Worm (Caenorhabditis elegans) whole organism, late embryonic: ENCODE measurements around the gene srxa-19.

Experiments used
- C08G9.2 ChIP-seq: sonication (generic microtip); optimal IDR thresholded peaks from 2 replicates; lab custom pipeline; 2016; ENCODE audit warnings: mild to moderate bottlenecking, missing genetic modification characterization, moderate library complexity, missing compliant biosample characterization
- C38D4.7 ChIP-seq: fragments of 200-800 bp; sonication (Bioruptor generic); optimal IDR thresholded peaks from 2 replicates; lab custom pipeline; 2018; ENCODE audit warnings: mild to moderate bottlenecking, missing genetic modification characterization, moderate library complexity, missing compliant biosample characterization
- F13H6.1 ChIP-seq: sonication (generic microtip); optimal IDR thresholded peaks from 2 replicates; lab custom pipeline; 2016; ENCODE audit warnings: missing genetic modification characterization, missing compliant biosample characterization
- Y22D7AL.16 ChIP-seq: sonication (generic microtip); optimal IDR thresholded peaks from 2 replicates; lab custom pipeline; 2016; ENCODE audit warnings: missing genetic modification characterization, missing compliant biosample characterization
- ahr-1 ChIP-seq: sonication (generic microtip); optimal IDR thresholded peaks from 2 replicates; lab custom pipeline; 2016; ENCODE audit warnings: missing genetic modification characterization, missing compliant biosample characterization
- ama-1 ChIP-seq: fragments of 150-350 bp; optimal IDR thresholded peaks from 2 replicates; lab custom pipeline; 2014
- ceh-14 ChIP-seq: sonication (generic microtip); optimal IDR thresholded peaks from 2 replicates; lab custom pipeline; 2016; ENCODE audit warnings: missing genotype, missing genetic modification characterization, missing compliant biosample characterization
- ceh-18 ChIP-seq: sonication (generic microtip); optimal IDR thresholded peaks from 2 replicates; lab custom pipeline; 2016; ENCODE audit warnings: missing genetic modification characterization, missing compliant biosample characterization
- ceh-19 ChIP-seq: fragments of 200-800 bp; sonication (Bioruptor generic); optimal IDR thresholded peaks from 2 replicates; lab custom pipeline; 2018; ENCODE audit warnings: mild to moderate bottlenecking, missing genetic modification characterization, missing compliant biosample characterization
- ceh-22 ChIP-seq: sonication (generic microtip); optimal IDR thresholded peaks from 2 replicates; lab custom pipeline; 2017; ENCODE audit warnings: missing biosample characterization, missing genetic modification characterization
- ceh-30 ChIP-seq: fragments of 150-350 bp; optimal IDR thresholded peaks from 2 replicates; lab custom pipeline; 2014; ENCODE audit warnings: missing biosample characterization, missing genetic modification characterization
- ceh-48 ChIP-seq: sonication (generic microtip); optimal IDR thresholded peaks from 2 replicates; lab custom pipeline; 2016; ENCODE audit warnings: missing genetic modification characterization, inconsistent platforms, missing compliant biosample characterization
- che-1 ChIP-seq: sonication (generic microtip); optimal IDR thresholded peaks from 2 replicates; lab custom pipeline; 2016; ENCODE audit warnings: mild to moderate bottlenecking, missing genetic modification characterization, missing compliant biosample characterization
- dmd-4 ChIP-seq: sonication (generic microtip); optimal IDR thresholded peaks from 2 replicates; lab custom pipeline; 2016; ENCODE audit warnings: borderline replicate concordance, missing genetic modification characterization, missing compliant biosample characterization
- dve-1 ChIP-seq: sonication (generic microtip); optimal IDR thresholded peaks from 2 replicates; lab custom pipeline; 2017; ENCODE audit warnings: antibody characterized with exemption, mild to moderate bottlenecking, missing genetic modification characterization, missing compliant biosample characterization
- elt-4 ChIP-seq: sonication (generic microtip); optimal IDR thresholded peaks from 2 replicates; lab custom pipeline; 2016; ENCODE audit warnings: missing genetic modification characterization, missing compliant biosample characterization
- ets-4 ChIP-seq: sonication (generic microtip); optimal IDR thresholded peaks from 2 replicates; lab custom pipeline; 2016; ENCODE audit warnings: missing genetic modification characterization, missing compliant biosample characterization
- eyg-1 ChIP-seq: sonication (generic microtip); optimal IDR thresholded peaks from 2 replicates; lab custom pipeline; 2016; ENCODE audit warnings: missing genotype, missing genetic modification characterization, missing compliant biosample characterization
- fax-1 ChIP-seq: sonication (generic microtip); optimal IDR thresholded peaks from 2 replicates; lab custom pipeline; 2016; ENCODE audit warnings: missing genotype, missing genetic modification characterization, missing compliant biosample characterization
- hlh-13 ChIP-seq: fragments of 200-800 bp; sonication (Bioruptor generic); optimal IDR thresholded peaks from 2 replicates; lab custom pipeline; 2018; ENCODE audit warnings: mild to moderate bottlenecking, missing genetic modification characterization, missing compliant biosample characterization
- lin-11 ChIP-seq: fragments of 200-800 bp; sonication (Bioruptor generic); optimal IDR thresholded peaks from 2 replicates; lab custom pipeline; 2018; ENCODE audit warnings: mild to moderate bottlenecking, missing genetic modification characterization, missing compliant biosample characterization
- madf-2 ChIP-seq: sonication (generic microtip); optimal IDR thresholded peaks from 2 replicates; lab custom pipeline; 2017; ENCODE audit warnings: missing genetic modification characterization, missing compliant biosample characterization
- mec-3 ChIP-seq: sonication (generic microtip); optimal IDR thresholded peaks from 2 replicates; lab custom pipeline; 2016; ENCODE audit warnings: borderline replicate concordance, missing genetic modification characterization, missing compliant biosample characterization
- nfya-1 ChIP-seq: sonication (generic microtip); optimal IDR thresholded peaks from 2 replicates; lab custom pipeline; 2017; ENCODE audit warnings: missing genetic modification characterization, mild to moderate bottlenecking, missing compliant biosample characterization, antibody characterized with exemption, moderate library complexity
- nhr-11 ChIP-seq: fragments of 150-350 bp; optimal IDR thresholded peaks from 2 replicates; lab custom pipeline; 2014; ENCODE audit warnings: missing biosample characterization, missing genetic modification characterization
- nhr-232 ChIP-seq: sonication (generic microtip); optimal IDR thresholded peaks from 2 replicates; lab custom pipeline; 2016; ENCODE audit warnings: missing genetic modification characterization, missing compliant biosample characterization
- odd-2 ChIP-seq: sonication (generic microtip); optimal IDR thresholded peaks from 2 replicates; lab custom pipeline; 2017; ENCODE audit warnings: antibody characterized with exemption, mild to moderate bottlenecking, missing genetic modification characterization, missing compliant biosample characterization
- pag-3 ChIP-seq: sonication (generic microtip); optimal IDR thresholded peaks from 2 replicates; lab custom pipeline; 2016; ENCODE audit warnings: missing compliant biosample characterization, missing genetic modification characterization, borderline replicate concordance
- pat-9 ChIP-seq: fragments of 200-800 bp; sonication (Bioruptor generic); optimal IDR thresholded peaks from 2 replicates; lab custom pipeline; 2018; ENCODE audit warnings: mild to moderate bottlenecking, missing genetic modification characterization, moderate library complexity, missing compliant biosample characterization
- pha-4 ChIP-seq: fragments of 150-350 bp; optimal IDR thresholded peaks from 2 replicates; lab custom pipeline; 2018; ENCODE audit warnings: missing biosample characterization, missing genetic modification reagents, missing genetic modification characterization
- pqm-1 ChIP-seq: sonication (generic microtip); optimal IDR thresholded peaks from 2 replicates; lab custom pipeline; 2016; ENCODE audit warnings: missing genetic modification characterization, missing compliant biosample characterization
- ref-2 ChIP-seq: sonication (generic microtip); optimal IDR thresholded peaks from 2 replicates; lab custom pipeline; 2016; ENCODE audit warnings: missing genetic modification characterization, missing compliant biosample characterization
- sox-2 ChIP-seq: fragments of 200-800 bp; sonication (Bioruptor generic); IDR thresholded peaks from 2 replicates; pipeline ENCODE4 v1.3.6; 2022; ENCODE audit warnings: missing genetic modification reagents, missing genetic modification characterization, missing compliant biosample characterization
- sox-4 ChIP-seq: sonication (generic microtip); optimal IDR thresholded peaks from 2 replicates; lab custom pipeline; 2017; ENCODE audit warnings: mild to moderate bottlenecking, missing genetic modification characterization, inconsistent platforms, missing compliant biosample characterization
- syd-9 ChIP-seq: sonication (generic microtip); optimal IDR thresholded peaks from 2 replicates; lab custom pipeline; 2016; ENCODE audit warnings: mild to moderate bottlenecking, missing genetic modification characterization, moderate library complexity, missing compliant biosample characterization
- unc-3 ChIP-seq, 2 experiments: fragments of 200-800 bp in 1 of 2; sonication (Bioruptor generic) in 1 of 2; sonication (generic microtip) in 1 of 2; conservative IDR thresholded peaks in 1 of 2; optimal IDR thresholded peaks in 1 of 2; 2 replicates each; pipeline versions ENCODE4 v1.3.6 to Lab custom; 2016 to 2022; ENCODE audit warnings: missing compliant biosample characterization in 2 of 2, missing genetic modification characterization in 2 of 2, missing genetic modification reagents in 1 of 2
- unc-86 ChIP-seq: sonication (generic microtip); optimal IDR thresholded peaks from 2 replicates; lab custom pipeline; 2016; ENCODE audit warnings: missing genetic modification characterization, missing compliant biosample characterization
- zip-5 ChIP-seq: sonication (generic microtip); optimal IDR thresholded peaks from 2 replicates; lab custom pipeline; 2016; ENCODE audit warnings: missing genetic modification characterization, missing compliant biosample characterization
- ztf-16 ChIP-seq: sonication (generic microtip); optimal IDR thresholded peaks from 2 replicates; lab custom pipeline; 2017; ENCODE audit warnings: missing genetic modification characterization, missing compliant biosample characterization

Gene srxa-19

DNA sequence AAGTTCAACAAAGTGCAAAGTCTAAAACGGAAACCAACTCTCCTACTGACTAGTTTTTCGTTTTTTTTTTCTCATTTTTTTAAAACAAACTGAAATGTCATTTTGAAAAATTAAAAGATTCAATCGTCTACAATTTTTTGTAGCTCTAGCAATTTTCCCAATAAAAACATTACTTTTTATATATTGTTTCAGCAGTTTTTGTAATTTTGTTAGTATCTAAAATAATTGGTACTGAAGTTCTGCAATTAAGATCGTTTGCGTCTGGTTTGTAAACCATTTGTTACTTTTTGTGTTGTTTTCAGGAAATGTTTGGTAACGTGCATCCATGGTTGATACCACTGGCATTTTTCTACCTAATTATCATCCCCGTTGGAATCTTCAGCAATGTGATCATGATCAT lies 36.0 kb upstream of the srxa-19 start, which contains the start of gene srsx-30:
Gene srsx-30 (plus strand): TSS at position 301 of the 400 bp plus-strand sequence.
- TF ChIP-seq ceh-19 (GFP tag; lab: Kevin White, UChicago): no peak
- TF ChIP-seq dve-1 (tag; lab: Kevin White, UChicago): no peak
- TF ChIP-seq ceh-22: no peak
- TF ChIP-seq unc-3 (GFP tag; conservative IDR thresholded peaks at IDR 0.05; lab: Robert Waterston, UW): no peak
- no peak for TF ChIP-seq unc-3 (tag; optimal IDR thresholded peaks at IDR 0.05; lab: Kevin White, UChicago)
- no peak for TF ChIP-seq syd-9 (tag; lab: Kevin White, UChicago)
- TF ChIP-seq madf-2 (tag; lab: Kevin White, UChicago): no peak
- TF ChIP-seq pat-9 (tag; lab: Kevin White, UChicago): no peak
- TF ChIP-seq lin-11 (tag; lab: Kevin White, UChicago): no peak
- TF ChIP-seq nhr-11 (tag; lab: Kevin White, UChicago): no peak
- TF ChIP-seq che-1 (tag; lab: Kevin White, UChicago): no peak
- no peak for TF ChIP-seq elt-4 (tag; lab: Kevin White, UChicago)
- no peak for TF ChIP-seq unc-86
- no peak for TF ChIP-seq mec-3 (tag; lab: Kevin White, UChicago)
- TF ChIP-seq Y22D7AL.16 (tag; lab: Kevin White, UChicago): no peak
- no peak for TF ChIP-seq odd-2 (tag; lab: Kevin White, UChicago)
- no peak for TF ChIP-seq ceh-18 (tag; lab: Kevin White, UChicago)
- no peak for TF ChIP-seq eyg-1 (tag; lab: Kevin White, UChicago)
- TF ChIP-seq pha-4 (tag; lab: Kevin White, UChicago): no peak
- TF ChIP-seq zip-5 (tag; lab: Kevin White, UChicago): no peak

DNA sequence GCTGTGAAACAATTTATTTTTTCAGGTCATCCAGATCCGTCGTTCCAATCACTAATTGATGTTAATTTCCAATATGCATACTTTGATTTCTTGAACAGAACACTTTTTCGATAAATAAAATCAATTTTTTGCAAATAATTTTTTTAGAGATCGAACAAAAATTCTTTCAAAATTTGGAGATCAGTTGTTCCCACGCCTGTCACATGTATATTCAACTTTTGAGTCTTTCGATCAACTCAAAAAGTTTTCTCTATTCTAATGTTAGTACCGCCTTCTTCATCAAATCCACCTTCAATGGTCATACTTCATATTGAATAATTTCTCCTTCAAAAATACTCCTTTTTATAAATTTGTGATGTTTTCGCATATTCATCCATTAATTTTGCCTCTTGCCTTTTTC lies 32.1 kb upstream of the srxa-19 start, which contains the start of gene srsx-29:
Gene srsx-29 (plus strand): TSS at position 301 of the 400 bp plus-strand sequence.
- TF ChIP-seq ref-2 (tag; lab: Kevin White, UChicago): no peak
- no peak for TF ChIP-seq lin-11 (tag; lab: Kevin White, UChicago)
- no peak for TF ChIP-seq Y22D7AL.16 (tag; lab: Kevin White, UChicago)
- no peak for TF ChIP-seq C08G9.2 (tag; lab: Kevin White, UChicago)
- no peak for TF ChIP-seq odd-2 (tag; lab: Kevin White, UChicago)
- no peak for TF ChIP-seq ahr-1 (tag; lab: Kevin White, UChicago)
- no peak for TF ChIP-seq ceh-19 (GFP tag; lab: Kevin White, UChicago)
- no peak for TF ChIP-seq ztf-16 (tag; lab: Kevin White, UChicago)
- TF ChIP-seq C38D4.7 (GFP tag; lab: Kevin White, UChicago): no peak
- TF ChIP-seq syd-9 (tag; lab: Kevin White, UChicago): no peak

DNA sequence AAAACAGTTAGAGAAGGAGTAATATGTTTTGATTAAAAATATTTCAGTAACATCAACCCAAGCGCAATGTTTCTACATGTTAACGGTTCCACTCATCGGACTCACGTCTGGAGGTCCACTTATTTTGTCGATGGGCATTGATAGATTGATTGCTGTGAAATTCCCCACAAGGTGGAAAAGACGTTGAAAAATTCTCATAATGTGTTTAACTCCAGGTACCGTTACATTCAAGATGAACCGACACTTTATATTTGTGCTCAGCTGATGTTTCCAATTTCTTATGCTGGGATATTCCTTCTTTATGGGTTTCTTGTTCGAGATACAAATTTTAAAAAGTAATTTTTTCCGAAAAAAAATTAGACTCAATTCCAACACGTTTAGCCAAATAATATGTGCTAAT lies 30.5 kb upstream of the srxa-19 start:
- TF ChIP-seq pag-3 (tag; lab: Kevin White, UChicago) (no peak), pat-9 (tag; lab: Kevin White, UChicago) (no peak), fax-1 (tag; lab: Kevin White, UChicago) (no peak), nhr-232 (no peak), ama-1 (lab: Kevin White, UChicago) (no peak), ceh-14 (tag; lab: Kevin White, UChicago) (no peak), pqm-1 (no peak), hlh-13 (GFP tag; lab: Kevin White, UChicago) (no peak), nfya-1 (tag; lab: Kevin White, UChicago) (no peak), Y22D7AL.16 (tag; lab: Kevin White, UChicago) (no peak), sox-2 (no peak), dve-1 (tag; lab: Kevin White, UChicago) (no peak), ceh-19 (GFP tag; lab: Kevin White, UChicago) (no peak), pha-4 (tag; lab: Kevin White, UChicago) (no peak), ceh-30 (tag; lab: Kevin White, UChicago) (no peak), ets-4 (tag; lab: Kevin White, UChicago) (no peak)

DNA sequence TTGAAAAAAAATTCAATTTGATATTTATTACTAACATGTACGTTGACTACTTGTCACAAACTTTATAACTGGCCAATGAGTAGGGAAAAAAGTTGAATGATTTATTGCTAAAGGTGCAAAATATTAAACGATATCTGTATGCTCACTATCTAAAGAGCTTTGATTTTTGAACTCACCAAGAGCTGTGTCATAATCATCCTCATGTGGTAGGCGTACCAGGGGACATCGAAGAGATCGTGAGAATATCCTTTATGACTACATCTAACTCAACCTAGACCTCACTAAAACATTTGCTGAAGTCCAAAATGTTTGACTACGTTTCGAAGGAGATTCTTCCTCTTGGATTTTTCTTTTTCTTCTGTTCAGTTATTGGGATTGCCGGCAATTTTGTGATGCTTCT lies 29.7 kb upstream of the srxa-19 start, which contains the start of gene srsx-28:
Gene srsx-28 (plus strand): TSS at position 301 of the 400 bp plus-strand sequence.
- TF ChIP-seq sox-4: no peak
- no peak for TF ChIP-seq ceh-48
- no peak for TF ChIP-seq dmd-4 (tag; lab: Kevin White, UChicago)
- no peak for TF ChIP-seq ahr-1 (tag; lab: Kevin White, UChicago)
- no peak for TF ChIP-seq elt-4 (tag; lab: Kevin White, UChicago)
- no peak for TF ChIP-seq F13H6.1 (tag; lab: Kevin White, UChicago)
- no peak for TF ChIP-seq eyg-1 (tag; lab: Kevin White, UChicago)
